Fruit fly (Drosophila melanogaster) whole organism, prepupa: ENCODE results near the gene CG1774.

Experiments used
- Blimp-1 ChIP-seq: fragments of 200-800 bp; sonication (Bioruptor generic); optimal IDR thresholded peaks from 3 replicates; lab custom pipeline; 2017; ENCODE audit warnings: missing biosample characterization, missing genetic modification characterization, mild to moderate bottlenecking, moderate library complexity, missing genetic modification reagents
- CG10631 ChIP-seq: fragments of 200-800 bp; sonication (Bioruptor generic); optimal IDR thresholded peaks from 2 replicates; lab custom pipeline; 2016; ENCODE audit warnings: missing biosample characterization, missing genetic modification characterization
- CG10669 ChIP-seq: fragments of 200-800 bp; sonication (Bioruptor generic); optimal IDR thresholded peaks from 3 replicates; lab custom pipeline; 2018; ENCODE audit warnings: missing biosample characterization, mild to moderate bottlenecking, missing genetic modification characterization, moderate library complexity
- CG11294 ChIP-seq: fragments of 200-800 bp; sonication (Bioruptor generic); IDR thresholded peaks from 2 replicates; pipeline ENCODE4 v1.3.6; 2022; ENCODE audit warnings: missing biosample characterization, missing genetic modification characterization
- CG11762 ChIP-seq: fragments of 200-800 bp; sonication (Bioruptor generic); optimal IDR thresholded peaks from 3 replicates; lab custom pipeline; 2016; ENCODE audit warnings: missing biosample characterization, missing genetic modification characterization; ENCODE audit not compliant: insufficient read depth
- CG11902 ChIP-seq: fragments of 200-800 bp; sonication (Bioruptor generic); optimal IDR thresholded peaks from 3 replicates; lab custom pipeline; 2016; ENCODE audit warnings: missing biosample characterization, missing genetic modification characterization
- CG15336 ChIP-seq: fragments of 200-800 bp; sonication (Bioruptor generic); IDR thresholded peaks from 2 replicates; pipeline ENCODE4 v1.3.6; 2022; ENCODE audit warnings: missing biosample characterization, missing genetic modification characterization
- CG16779 ChIP-seq: fragments of 200-800 bp; sonication (Bioruptor generic); optimal IDR thresholded peaks from 3 replicates; lab custom pipeline; 2017; ENCODE audit warnings: missing biosample characterization, mild to moderate bottlenecking, missing genetic modification characterization
- CG3032 ChIP-seq: fragments of 200-800 bp; optimal IDR thresholded peaks from 2 replicates; lab custom pipeline; 2019; ENCODE audit warnings: missing biosample characterization, mild to moderate bottlenecking, missing genetic modification characterization, moderate library complexity
- CG31627 ChIP-seq: fragments of 200-800 bp; sonication (Bioruptor generic); optimal IDR thresholded peaks from 3 replicates; lab custom pipeline; 2016; ENCODE audit warnings: missing biosample characterization, missing genetic modification characterization
- CG32006 ChIP-seq: fragments of 200-800 bp; sonication (Bioruptor generic); optimal IDR thresholded peaks from 3 replicates; lab custom pipeline; 2017; ENCODE audit warnings: missing biosample characterization, mild to moderate bottlenecking, missing genetic modification characterization
- CG34406 ChIP-seq: fragments of 200-800 bp; sonication (Bioruptor generic); optimal IDR thresholded peaks from 3 replicates; lab custom pipeline; 2016; ENCODE audit warnings: missing biosample characterization, missing genetic modification characterization
- CG3919 ChIP-seq: fragments of 200-800 bp; sonication (Bioruptor generic); optimal IDR thresholded peaks from 3 replicates; lab custom pipeline; 2016; ENCODE audit warnings: missing biosample characterization, missing genetic modification characterization
- CG4318 ChIP-seq: fragments of 200-800 bp; sonication (Bioruptor generic); optimal IDR thresholded peaks from 3 replicates; lab custom pipeline; 2017; ENCODE audit warnings: missing biosample characterization, mild to moderate bottlenecking, missing genetic modification characterization
- CG6163 ChIP-seq: fragments of 200-800 bp; sonication (Bioruptor generic); IDR thresholded peaks from 3 replicates; pipeline ENCODE4 v1.3.6; 2022; ENCODE audit warnings: missing biosample characterization, missing genetic modification characterization
- CG6792 ChIP-seq: fragments of 200-800 bp; sonication (Bioruptor generic); optimal IDR thresholded peaks from 3 replicates; lab custom pipeline; 2016; ENCODE audit warnings: missing biosample characterization, missing genetic modification characterization
- CG6808 ChIP-seq: fragments of 200-800 bp; sonication (Bioruptor generic); optimal IDR thresholded peaks from 3 replicates; lab custom pipeline; 2017; ENCODE audit warnings: missing biosample characterization, missing genetic modification characterization, mild to moderate bottlenecking, moderate library complexity, missing genetic modification reagents
- CG6854 ChIP-seq: fragments of 200-800 bp; sonication (Bioruptor generic); optimal IDR thresholded peaks from 2 replicates; lab custom pipeline; 2017; ENCODE audit warnings: missing biosample characterization, mild to moderate bottlenecking, missing genetic modification characterization
- CG7368 ChIP-seq: fragments of 200-800 bp; sonication (Bioruptor generic); optimal IDR thresholded peaks from 3 replicates; lab custom pipeline; 2016; ENCODE audit warnings: missing biosample characterization, missing genetic modification characterization
- CG8119 ChIP-seq: fragments of 200-800 bp; sonication (Bioruptor generic); IDR thresholded peaks from 3 replicates; pipeline ENCODE4 v1.3.6; 2022; ENCODE audit warnings: missing biosample characterization, missing genetic modification characterization
- CG8319 ChIP-seq: fragments of 200-800 bp; sonication (Bioruptor generic); optimal IDR thresholded peaks from 3 replicates; lab custom pipeline; 2016; ENCODE audit warnings: missing biosample characterization, missing genetic modification characterization
- CG8632 ChIP-seq: fragments of 200-800 bp; sonication (Bioruptor generic); optimal IDR thresholded peaks from 3 replicates; lab custom pipeline; 2016; ENCODE audit warnings: missing biosample characterization, missing genetic modification characterization
- CG9139 ChIP-seq: fragments of 200-800 bp; sonication (Bioruptor generic); optimal IDR thresholded peaks from 3 replicates; lab custom pipeline; 2017; ENCODE audit warnings: missing biosample characterization, mild to moderate bottlenecking, missing genetic modification characterization
- Eip75B ChIP-seq: fragments of 200-800 bp; sonication (Bioruptor generic); optimal IDR thresholded peaks from 3 replicates; lab custom pipeline; 2016; ENCODE audit warnings: missing biosample characterization, missing genetic modification characterization
- Eip78C ChIP-seq: fragments of 200-800 bp; sonication (Bioruptor generic); peaks from one replicate; lab custom pipeline; 2016; ENCODE audit warnings: missing biosample characterization, missing genetic modification characterization
- Eip93F ChIP-seq: fragments of 200-800 bp; sonication (Bioruptor generic); optimal IDR thresholded peaks from 2 replicates; lab custom pipeline; 2016; ENCODE audit warnings: missing biosample characterization, mild to moderate bottlenecking, missing genetic modification characterization
- Ets21C ChIP-seq: fragments of 200-800 bp; sonication (Bioruptor generic); optimal IDR thresholded peaks from 3 replicates; lab custom pipeline; 2016; ENCODE audit warnings: missing biosample characterization, missing genetic modification characterization
- Ets96B ChIP-seq: fragments of 200-800 bp; optimal IDR thresholded peaks from 2 replicates; lab custom pipeline; 2019; ENCODE audit warnings: missing biosample characterization, mild to moderate bottlenecking, missing genetic modification characterization, moderate library complexity
- Gug ChIP-seq: fragments of 200-800 bp; sonication (Bioruptor generic); IDR thresholded peaks from 2 replicates; pipeline ENCODE4 v1.3.6; 2022; ENCODE audit warnings: missing biosample characterization, missing genetic modification characterization
- Hr39 ChIP-seq: fragments of 200-800 bp; sonication (Bioruptor generic); optimal IDR thresholded peaks from 2 replicates; lab custom pipeline; 2016; ENCODE audit warnings: missing biosample characterization, missing genetic modification characterization
- Hr4 ChIP-seq: fragments of 200-800 bp; sonication (Bioruptor generic); optimal IDR thresholded peaks from 3 replicates; lab custom pipeline; 2016; ENCODE audit warnings: missing biosample characterization, missing genetic modification characterization
- Met ChIP-seq: fragments of 200-800 bp; sonication (Bioruptor generic); optimal IDR thresholded peaks from 3 replicates; lab custom pipeline; 2016; ENCODE audit warnings: missing biosample characterization, missing genetic modification characterization
- OdsH ChIP-seq: fragments of 200-800 bp; sonication (Bioruptor generic); optimal IDR thresholded peaks from 3 replicates; lab custom pipeline; 2016; ENCODE audit warnings: missing biosample characterization, missing genetic modification characterization
- Smox ChIP-seq: fragments of 200-800 bp; sonication (Bioruptor generic); optimal IDR thresholded peaks from 3 replicates; lab custom pipeline; 2016; ENCODE audit warnings: missing biosample characterization, missing genetic modification characterization
- Sox102F ChIP-seq: fragments of 200-800 bp; sonication (Bioruptor generic); optimal IDR thresholded peaks from 2 replicates; lab custom pipeline; 2016; ENCODE audit warnings: missing biosample characterization, mild to moderate bottlenecking, missing genetic modification characterization
- Sox14 ChIP-seq: fragments of 200-800 bp; sonication (Bioruptor generic); optimal IDR thresholded peaks from 3 replicates; lab custom pipeline; 2016; ENCODE audit warnings: missing biosample characterization, missing genetic modification characterization
- Sox15 ChIP-seq: fragments of 200-800 bp; sonication (Bioruptor generic); optimal IDR thresholded peaks from 3 replicates; lab custom pipeline; 2016; ENCODE audit warnings: missing biosample characterization, missing genetic modification characterization
- cyc ChIP-seq: fragments of 200-800 bp; sonication (Bioruptor generic); optimal IDR thresholded peaks from 3 replicates; lab custom pipeline; 2016; ENCODE audit warnings: missing biosample characterization, missing genetic modification characterization
- dac ChIP-seq: fragments of 200-800 bp; sonication (Bioruptor generic); optimal IDR thresholded peaks from 2 replicates; lab custom pipeline; 2017; ENCODE audit warnings: missing biosample characterization, mild to moderate bottlenecking, missing genetic modification characterization
- dsx ChIP-seq: fragments of 200-800 bp; optimal IDR thresholded peaks from 3 replicates; lab custom pipeline; 2019; ENCODE audit warnings: missing biosample characterization, mild to moderate bottlenecking, missing genetic modification characterization, moderate library complexity; ENCODE audit not compliant: poor library complexity, severe bottlenecking
- eg ChIP-seq: fragments of 200-800 bp; sonication (Bioruptor generic); IDR thresholded peaks from 3 replicates; pipeline ENCODE4 v1.3.6; 2022; ENCODE audit warnings: missing biosample characterization, missing genetic modification characterization
- fd59A ChIP-seq: fragments of 200-800 bp; sonication (Bioruptor generic); optimal IDR thresholded peaks from 2 replicates; lab custom pipeline; 2017; ENCODE audit warnings: missing biosample characterization, mild to moderate bottlenecking, missing genetic modification characterization, missing genetic modification reagents
- fd85E ChIP-seq: fragments of 200-800 bp; sonication (Bioruptor generic); optimal IDR thresholded peaks from 3 replicates; lab custom pipeline; 2016; ENCODE audit warnings: missing biosample characterization, missing genetic modification characterization
- fkh ChIP-seq: fragments of 200-800 bp; sonication (Bioruptor generic); optimal IDR thresholded peaks from 3 replicates; lab custom pipeline; 2017; ENCODE audit warnings: missing biosample characterization, mild to moderate bottlenecking, missing genetic modification characterization, moderate library complexity
- lz ChIP-seq: fragments of 200-800 bp; sonication (Bioruptor generic); optimal IDR thresholded peaks from 3 replicates; lab custom pipeline; 2016; ENCODE audit warnings: missing biosample characterization, missing genetic modification characterization
- net ChIP-seq: fragments of 200-800 bp; sonication (Bioruptor generic); optimal IDR thresholded peaks from 3 replicates; lab custom pipeline; 2016; ENCODE audit warnings: missing biosample characterization, missing genetic modification characterization
- pdm3 ChIP-seq: fragments of 200-800 bp; sonication (Bioruptor generic); optimal IDR thresholded peaks from 3 replicates; lab custom pipeline; 2016; ENCODE audit warnings: missing biosample characterization, missing genetic modification characterization
- salr ChIP-seq, 2 experiments: fragments of 200-800 bp; sonication (Bioruptor generic); optimal IDR thresholded peaks; 3 replicates each; lab custom pipeline; 2016 to 2018; ENCODE audit warnings: missing biosample characterization in 2 of 2, missing genetic modification characterization in 2 of 2, mild to moderate bottlenecking in 1 of 2
- ss ChIP-seq, 2 experiments: fragments of 200-800 bp; sonication (Bioruptor generic); optimal IDR thresholded peaks; 2 replicates in 1 of 2; 3 replicates in 1 of 2; lab custom pipeline; 2017 to 2018; ENCODE audit warnings: mild to moderate bottlenecking in 2 of 2, missing biosample characterization in 2 of 2, missing genetic modification characterization in 2 of 2, moderate library complexity in 1 of 2
- svp ChIP-seq: fragments of 200-800 bp; sonication (Bioruptor generic); peaks from one replicate; lab custom pipeline; 2016; ENCODE audit warnings: missing biosample characterization, missing genetic modification characterization
- topi ChIP-seq: fragments of 200-800 bp; sonication (Bioruptor generic); optimal IDR thresholded peaks from 3 replicates; lab custom pipeline; 2016; ENCODE audit warnings: missing biosample characterization, missing genetic modification characterization
- vri ChIP-seq: fragments of 200-800 bp; sonication (Bioruptor generic); optimal IDR thresholded peaks from 3 replicates; lab custom pipeline; 2016; ENCODE audit warnings: missing biosample characterization, mild to moderate bottlenecking, missing genetic modification characterization

The CG1774 gene

DNA sequence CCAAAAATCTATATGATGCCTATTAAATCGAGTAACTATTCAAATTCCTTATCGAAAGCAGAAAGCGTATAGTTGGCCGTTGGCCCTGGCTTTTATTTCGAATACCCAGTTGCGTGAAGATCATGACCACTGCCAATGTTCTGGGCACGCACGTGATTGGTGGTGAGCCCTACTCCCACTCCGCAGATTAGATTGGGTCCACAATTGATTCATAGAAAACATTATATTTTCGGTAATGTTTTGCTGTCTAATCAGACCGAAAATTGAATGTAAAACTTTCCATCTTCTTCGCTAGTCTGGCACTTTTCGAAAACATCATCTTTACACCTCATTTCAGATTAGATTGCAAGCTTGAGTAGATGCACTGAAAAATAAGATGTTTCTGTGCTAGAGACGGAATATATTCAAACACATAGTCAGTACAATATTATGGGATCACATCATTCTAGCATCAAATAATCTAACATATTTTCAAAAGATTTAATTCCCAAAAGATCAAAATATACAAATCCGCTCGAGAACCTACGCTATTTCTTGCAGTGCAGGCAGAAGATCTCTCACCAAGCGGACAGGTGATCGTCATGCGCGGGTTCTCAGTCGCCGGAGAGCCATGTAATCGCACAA, at the start of gene CG1774:
Gene CG1774 (plus strand): TSS at position 548 of the 624 bp plus-strand sequence.
- peak; percentile 66 for TF ChIP-seq cyc (GFP tag; lab: Kevin White, UChicago)
- peak; percentile 50 for TF ChIP-seq Ets21C (GFP tag; lab: Kevin White, UChicago)
- TF ChIP-seq dac (GFP tag; lab: Kevin White, UChicago), result no peak
- peak; percentile 13 for TF ChIP-seq Ets96B
- TF ChIP-seq topi (GFP tag; lab: Kevin White, UChicago), result peak; percentile 69
- TF ChIP-seq Eip75B (GFP tag; lab: Kevin White, UChicago), result peak; percentile 53
- TF ChIP-seq Blimp-1 (GFP tag; lab: Kevin White, UChicago), result no peak
- TF ChIP-seq CG6163, result peak; percentile 76; the same call in 2 of the 3 replicates
- TF ChIP-seq salr (GFP tag; optimal IDR thresholded peaks at IDR 0.05; lab: Kevin White, UChicago), result no peak
- TF ChIP-seq CG10631 (GFP tag; lab: Kevin White, UChicago), result no peak
- TF ChIP-seq CG8119, result peak; percentile 59
- peak; percentile 30 for TF ChIP-seq fkh
- peak; percentile 58 for TF ChIP-seq Met (GFP tag; lab: Kevin White, UChicago)
- peak; percentile 39 for TF ChIP-seq Sox14 (GFP tag; lab: Kevin White, UChicago)
- no peak for TF ChIP-seq fd59A
- no peak for TF ChIP-seq CG7368
- peak; percentile 42 for TF ChIP-seq CG6792
- TF ChIP-seq CG6808 (GFP tag; lab: Kevin White, UChicago), result no peak
- TF ChIP-seq net, result no peak
- no peak for TF ChIP-seq CG32006 (GFP tag; lab: Kevin White, UChicago)
- TF ChIP-seq svp (GFP tag; lab: Kevin White, UChicago), result peak; percentile 89
- peak; percentile 66 for TF ChIP-seq Gug
- no peak for TF ChIP-seq Sox102F
- TF ChIP-seq CG8319 (GFP tag; lab: Kevin White, UChicago), result no peak
- peak; percentile 86 for TF ChIP-seq Eip78C (GFP tag; lab: Kevin White, UChicago)
- TF ChIP-seq Smox (GFP tag; lab: Kevin White, UChicago), result no peak
- TF ChIP-seq CG15336, result peak; percentile 79
- no peak for TF ChIP-seq CG3919 (GFP tag; lab: Kevin White, UChicago)
- no peak for TF ChIP-seq pdm3 (GFP tag; lab: Kevin White, UChicago)
- no peak for TF ChIP-seq CG11902 (GFP tag; lab: Kevin White, UChicago)
- no peak for TF ChIP-seq CG10669
- TF ChIP-seq CG34406 (GFP tag; lab: Kevin White, UChicago), result peak; percentile 28
- TF ChIP-seq fd85E (GFP tag; lab: Kevin White, UChicago), result no peak
- peak; percentile 65 for TF ChIP-seq Hr39 (GFP tag; lab: Kevin White, UChicago)
- peak; percentile 71 for TF ChIP-seq lz (GFP tag; lab: Kevin White, UChicago)
- TF ChIP-seq CG8632 (GFP tag; lab: Kevin White, UChicago), result peak; percentile 7
- TF ChIP-seq ss (GFP tag; optimal IDR thresholded peaks at IDR 0.05; lab: Kevin White, UChicago), result no peak
- TF ChIP-seq CG4318 (GFP tag; lab: Kevin White, UChicago), result no peak
- no peak for TF ChIP-seq CG9139
- peak; percentile 70 for TF ChIP-seq CG31627
- TF ChIP-seq Sox15 (GFP tag; lab: Kevin White, UChicago), result no peak
- peak; percentile 87 for TF ChIP-seq vri (GFP tag; lab: Kevin White, UChicago)
- peak; percentile 60; the same call in 1 of the 2 replicates for TF ChIP-seq CG11294 (GFP tag; lab: Robert Waterston, UW)
- no peak for TF ChIP-seq dsx (GFP tag; lab: Kevin White, UChicago)
- TF ChIP-seq CG11762 (GFP tag; lab: Kevin White, UChicago), result peak; percentile 14
- TF ChIP-seq CG6854 (GFP tag; lab: Kevin White, UChicago), result no peak
- TF ChIP-seq eg (GFP tag; lab: Robert Waterston, UW), result peak; percentile 76
- no peak for TF ChIP-seq Hr4 (GFP tag; lab: Kevin White, UChicago)
- TF ChIP-seq OdsH (GFP tag; lab: Kevin White, UChicago), result no peak
- TF ChIP-seq CG3032 (tag; lab: Kevin White, UChicago), result peak; percentile 1
- TF ChIP-seq CG16779, result peak; percentile 39
- TF ChIP-seq Eip93F, result peak; percentile 23
